Worm (Caenorhabditis elegans) whole organism, late embryonic: Measurements from ENCODE around the gene spsb-2.

Source experiments
- ama-1 ChIP-seq: fragments of 150-350 bp; optimal IDR thresholded peaks from 2 replicates; lab custom pipeline; 2014
- ceh-31 ChIP-seq: sonication (generic microtip); optimal IDR thresholded peaks from 2 replicates; lab custom pipeline; 2016; ENCODE audit warnings: missing genetic modification characterization, missing compliant biosample characterization
- ets-4 ChIP-seq: sonication (generic microtip); optimal IDR thresholded peaks from 2 replicates; lab custom pipeline; 2016; ENCODE audit warnings: missing genetic modification characterization, missing compliant biosample characterization
- hlh-13 ChIP-seq: fragments of 200-800 bp; sonication (Bioruptor generic); optimal IDR thresholded peaks from 2 replicates; lab custom pipeline; 2018; ENCODE audit warnings: mild to moderate bottlenecking, missing genetic modification characterization, missing compliant biosample characterization
- lin-11 ChIP-seq: fragments of 200-800 bp; sonication (Bioruptor generic); optimal IDR thresholded peaks from 2 replicates; lab custom pipeline; 2018; ENCODE audit warnings: mild to moderate bottlenecking, missing genetic modification characterization, missing compliant biosample characterization
- nhr-11 ChIP-seq: fragments of 150-350 bp; optimal IDR thresholded peaks from 2 replicates; lab custom pipeline; 2014; ENCODE audit warnings: missing biosample characterization, missing genetic modification characterization
- pax-1 ChIP-seq: fragments of 150-350 bp; optimal IDR thresholded peaks from 2 replicates; lab custom pipeline; 2014; ENCODE audit warnings: missing biosample characterization, missing genetic modification characterization
- pqm-1 ChIP-seq: sonication (generic microtip); optimal IDR thresholded peaks from 2 replicates; lab custom pipeline; 2016; ENCODE audit warnings: missing genetic modification characterization, missing compliant biosample characterization
- unc-55 ChIP-seq: sonication (generic microtip); optimal IDR thresholded peaks from 2 replicates; lab custom pipeline; 2017; ENCODE audit warnings: missing biosample characterization, missing genetic modification reagents, missing genetic modification characterization

DNA sequence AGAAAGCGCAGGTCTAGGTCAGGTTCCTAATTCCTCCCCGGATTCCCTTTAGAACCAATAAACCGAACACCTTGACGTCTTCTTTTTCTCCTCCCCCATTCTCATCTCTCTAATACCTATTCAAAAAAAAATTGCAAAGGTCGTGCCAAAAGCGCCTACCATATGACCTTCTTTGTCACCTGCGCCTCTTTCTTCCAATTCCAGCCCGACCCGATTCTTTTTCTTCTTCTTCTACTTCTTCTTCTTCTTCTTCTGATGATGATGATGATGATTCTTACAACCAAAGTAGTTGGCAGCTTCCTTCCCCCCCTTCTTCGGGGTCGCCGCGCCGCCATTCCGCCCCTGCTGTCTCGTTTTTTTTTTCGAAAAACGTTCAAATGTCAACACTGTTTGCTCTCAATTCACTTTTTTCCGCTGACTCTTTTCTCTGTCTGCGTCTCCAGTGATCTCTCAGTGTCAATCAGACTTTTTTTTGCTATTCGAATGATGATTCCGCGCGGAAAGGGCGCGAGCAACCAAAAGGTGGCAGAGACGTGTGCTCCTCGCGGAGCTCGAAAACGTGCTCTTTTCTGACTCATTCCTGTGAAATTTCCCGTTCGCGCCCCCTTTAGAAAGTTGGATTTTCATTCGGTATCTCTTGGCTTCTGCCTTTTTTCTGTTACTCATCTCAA lies 26.6 kb upstream of the spsb-2 start:
- no peak for TF ChIP-seq lin-11 (tag; lab: Kevin White, UChicago)
- no peak for TF ChIP-seq ama-1 (lab: Kevin White, UChicago)
- TF ChIP-seq ceh-31 (tag; lab: Kevin White, UChicago) = no peak
- TF ChIP-seq pax-1 (tag; lab: Kevin White, UChicago) = no peak
- no peak for TF ChIP-seq unc-55 (GFP tag; lab: Kevin White, UChicago)
- TF ChIP-seq pqm-1 (tag; lab: Kevin White, UChicago) = no peak
- TF ChIP-seq hlh-13 = no peak
- TF ChIP-seq ets-4 (tag; lab: Kevin White, UChicago) = no peak
- no peak for TF ChIP-seq nhr-11 (tag; lab: Kevin White, UChicago)
